Fruit fly (Drosophila melanogaster): ENCODE measurements around the gene CG32074.

DNA sequence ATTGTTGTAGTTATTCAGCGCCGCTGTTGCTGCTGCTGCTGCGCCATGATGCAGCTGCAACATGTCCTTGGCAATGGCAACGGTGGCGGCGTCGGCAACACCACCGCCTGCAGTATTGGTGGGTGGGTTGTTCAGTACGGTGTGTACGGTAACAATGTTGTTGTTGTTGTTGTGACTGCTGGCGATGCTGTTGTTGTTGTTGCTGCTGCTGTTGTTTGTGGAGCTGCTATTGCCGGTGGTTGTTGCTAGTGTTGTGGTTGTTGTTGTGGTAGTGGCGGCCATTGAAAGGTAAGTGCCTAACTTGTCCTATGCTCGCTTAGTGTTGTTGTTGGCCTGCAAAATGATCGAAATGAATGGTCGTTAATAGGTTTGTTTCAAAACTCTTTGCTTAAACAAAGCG, 14.4 kb downstream of the CG32074 start:
- TF ChIP-seq usp (GFP tag; optimal IDR thresholded peaks at IDR 0.05) (no peak), CG8478 (optimal IDR thresholded peaks at IDR 0.05) (no peak), psq (optimal IDR thresholded peaks at IDR 0.05) (no peak), Dll (optimal IDR thresholded peaks at IDR 0.05) (no peak), pan (optimal IDR thresholded peaks at IDR 0.05) (no peak), EcR (GFP tag; optimal IDR thresholded peaks at IDR 0.05) (no peak)
